Fruit fly (Drosophila melanogaster) whole organism, prepupa: ENCODE data around the gene CG5850.

Source experiments
- CG10669 ChIP-seq: fragments of 200-800 bp; sonication (Bioruptor generic); optimal IDR thresholded peaks from 3 replicates; lab custom pipeline; 2018; ENCODE audit warnings: missing biosample characterization, mild to moderate bottlenecking, missing genetic modification characterization, moderate library complexity
- CG11294 ChIP-seq: fragments of 200-800 bp; sonication (Bioruptor generic); IDR thresholded peaks from 2 replicates; pipeline ENCODE4 v1.3.6; 2022; ENCODE audit warnings: missing biosample characterization, missing genetic modification characterization
- CG11762 ChIP-seq: fragments of 200-800 bp; sonication (Bioruptor generic); optimal IDR thresholded peaks from 3 replicates; lab custom pipeline; 2016; ENCODE audit warnings: missing biosample characterization, missing genetic modification characterization; ENCODE audit not compliant: insufficient read depth
- CG11902 ChIP-seq: fragments of 200-800 bp; sonication (Bioruptor generic); optimal IDR thresholded peaks from 3 replicates; lab custom pipeline; 2016; ENCODE audit warnings: missing biosample characterization, missing genetic modification characterization
- CG15336 ChIP-seq: fragments of 200-800 bp; sonication (Bioruptor generic); IDR thresholded peaks from 2 replicates; pipeline ENCODE4 v1.3.6; 2022; ENCODE audit warnings: missing biosample characterization, missing genetic modification characterization
- CG1621 ChIP-seq: fragments of 200-800 bp; sonication (Bioruptor generic); optimal IDR thresholded peaks from 3 replicates; lab custom pipeline; 2018; ENCODE audit warnings: missing biosample characterization, mild to moderate bottlenecking, missing genetic modification characterization
- CG16779 ChIP-seq: fragments of 200-800 bp; sonication (Bioruptor generic); optimal IDR thresholded peaks from 3 replicates; lab custom pipeline; 2017; ENCODE audit warnings: missing biosample characterization, mild to moderate bottlenecking, missing genetic modification characterization
- CG3032 ChIP-seq: fragments of 200-800 bp; optimal IDR thresholded peaks from 2 replicates; lab custom pipeline; 2019; ENCODE audit warnings: missing biosample characterization, mild to moderate bottlenecking, missing genetic modification characterization, moderate library complexity
- CG31627 ChIP-seq: fragments of 200-800 bp; sonication (Bioruptor generic); optimal IDR thresholded peaks from 3 replicates; lab custom pipeline; 2016; ENCODE audit warnings: missing biosample characterization, missing genetic modification characterization
- CG32006 ChIP-seq: fragments of 200-800 bp; sonication (Bioruptor generic); optimal IDR thresholded peaks from 3 replicates; lab custom pipeline; 2017; ENCODE audit warnings: missing biosample characterization, mild to moderate bottlenecking, missing genetic modification characterization
- CG3919 ChIP-seq: fragments of 200-800 bp; sonication (Bioruptor generic); optimal IDR thresholded peaks from 3 replicates; lab custom pipeline; 2016; ENCODE audit warnings: missing biosample characterization, missing genetic modification characterization
- CG4318 ChIP-seq: fragments of 200-800 bp; sonication (Bioruptor generic); optimal IDR thresholded peaks from 3 replicates; lab custom pipeline; 2017; ENCODE audit warnings: missing biosample characterization, mild to moderate bottlenecking, missing genetic modification characterization
- CG6163 ChIP-seq: fragments of 200-800 bp; sonication (Bioruptor generic); IDR thresholded peaks from 3 replicates; pipeline ENCODE4 v1.3.6; 2022; ENCODE audit warnings: missing biosample characterization, missing genetic modification characterization
- CG6792 ChIP-seq: fragments of 200-800 bp; sonication (Bioruptor generic); optimal IDR thresholded peaks from 3 replicates; lab custom pipeline; 2016; ENCODE audit warnings: missing biosample characterization, missing genetic modification characterization
- CG6854 ChIP-seq: fragments of 200-800 bp; sonication (Bioruptor generic); optimal IDR thresholded peaks from 2 replicates; lab custom pipeline; 2017; ENCODE audit warnings: missing biosample characterization, mild to moderate bottlenecking, missing genetic modification characterization
- CG8119 ChIP-seq: fragments of 200-800 bp; sonication (Bioruptor generic); IDR thresholded peaks from 3 replicates; pipeline ENCODE4 v1.3.6; 2022; ENCODE audit warnings: missing biosample characterization, missing genetic modification characterization
- CG9139 ChIP-seq: fragments of 200-800 bp; sonication (Bioruptor generic); optimal IDR thresholded peaks from 3 replicates; lab custom pipeline; 2017; ENCODE audit warnings: missing biosample characterization, mild to moderate bottlenecking, missing genetic modification characterization
- Eip75B ChIP-seq: fragments of 200-800 bp; sonication (Bioruptor generic); optimal IDR thresholded peaks from 3 replicates; lab custom pipeline; 2016; ENCODE audit warnings: missing biosample characterization, missing genetic modification characterization
- Eip78C ChIP-seq: fragments of 200-800 bp; sonication (Bioruptor generic); peaks from one replicate; lab custom pipeline; 2016; ENCODE audit warnings: missing biosample characterization, missing genetic modification characterization
- Eip93F ChIP-seq: fragments of 200-800 bp; sonication (Bioruptor generic); optimal IDR thresholded peaks from 2 replicates; lab custom pipeline; 2016; ENCODE audit warnings: missing biosample characterization, mild to moderate bottlenecking, missing genetic modification characterization
- Ets21C ChIP-seq: fragments of 200-800 bp; sonication (Bioruptor generic); optimal IDR thresholded peaks from 3 replicates; lab custom pipeline; 2016; ENCODE audit warnings: missing biosample characterization, missing genetic modification characterization
- Ets96B ChIP-seq: fragments of 200-800 bp; optimal IDR thresholded peaks from 2 replicates; lab custom pipeline; 2019; ENCODE audit warnings: missing biosample characterization, mild to moderate bottlenecking, missing genetic modification characterization, moderate library complexity
- Gug ChIP-seq: fragments of 200-800 bp; sonication (Bioruptor generic); IDR thresholded peaks from 2 replicates; pipeline ENCODE4 v1.3.6; 2022; ENCODE audit warnings: missing biosample characterization, missing genetic modification characterization
- Hr38 ChIP-seq: sonication (Bioruptor generic); optimal IDR thresholded peaks from 2 replicates; lab custom pipeline; 2016; ENCODE audit warnings: missing biosample characterization, missing genetic modification characterization
- Hr39 ChIP-seq: fragments of 200-800 bp; sonication (Bioruptor generic); optimal IDR thresholded peaks from 2 replicates; lab custom pipeline; 2016; ENCODE audit warnings: missing biosample characterization, missing genetic modification characterization
- Hr4 ChIP-seq: fragments of 200-800 bp; sonication (Bioruptor generic); optimal IDR thresholded peaks from 3 replicates; lab custom pipeline; 2016; ENCODE audit warnings: missing biosample characterization, missing genetic modification characterization
- Lpt ChIP-seq: fragments of 200-800 bp; sonication (Bioruptor generic); optimal IDR thresholded peaks from 3 replicates; lab custom pipeline; 2016; ENCODE audit warnings: missing biosample characterization, missing genetic modification characterization
- Met ChIP-seq: fragments of 200-800 bp; sonication (Bioruptor generic); optimal IDR thresholded peaks from 3 replicates; lab custom pipeline; 2016; ENCODE audit warnings: missing biosample characterization, missing genetic modification characterization
- OdsH ChIP-seq: fragments of 200-800 bp; sonication (Bioruptor generic); optimal IDR thresholded peaks from 3 replicates; lab custom pipeline; 2016; ENCODE audit warnings: missing biosample characterization, missing genetic modification characterization
- Smox ChIP-seq: fragments of 200-800 bp; sonication (Bioruptor generic); optimal IDR thresholded peaks from 3 replicates; lab custom pipeline; 2016; ENCODE audit warnings: missing biosample characterization, missing genetic modification characterization
- Sox102F ChIP-seq: fragments of 200-800 bp; sonication (Bioruptor generic); optimal IDR thresholded peaks from 2 replicates; lab custom pipeline; 2016; ENCODE audit warnings: missing biosample characterization, mild to moderate bottlenecking, missing genetic modification characterization
- Sox14 ChIP-seq: fragments of 200-800 bp; sonication (Bioruptor generic); optimal IDR thresholded peaks from 3 replicates; lab custom pipeline; 2016; ENCODE audit warnings: missing biosample characterization, missing genetic modification characterization
- Sox15 ChIP-seq: fragments of 200-800 bp; sonication (Bioruptor generic); optimal IDR thresholded peaks from 3 replicates; lab custom pipeline; 2016; ENCODE audit warnings: missing biosample characterization, missing genetic modification characterization
- achi ChIP-seq: fragments of 200-800 bp; sonication (Bioruptor generic); optimal IDR thresholded peaks from 3 replicates; lab custom pipeline; 2016; ENCODE audit warnings: missing biosample characterization, missing genetic modification characterization
- acj6 ChIP-seq: fragments of 200-800 bp; sonication (Bioruptor generic); optimal IDR thresholded peaks from 3 replicates; lab custom pipeline; 2016; ENCODE audit warnings: missing biosample characterization, missing genetic modification characterization
- cyc ChIP-seq: fragments of 200-800 bp; sonication (Bioruptor generic); optimal IDR thresholded peaks from 3 replicates; lab custom pipeline; 2016; ENCODE audit warnings: missing biosample characterization, missing genetic modification characterization
- dsx ChIP-seq: fragments of 200-800 bp; optimal IDR thresholded peaks from 3 replicates; lab custom pipeline; 2019; ENCODE audit warnings: missing biosample characterization, mild to moderate bottlenecking, missing genetic modification characterization, moderate library complexity; ENCODE audit not compliant: poor library complexity, severe bottlenecking
- eg ChIP-seq: fragments of 200-800 bp; sonication (Bioruptor generic); IDR thresholded peaks from 3 replicates; pipeline ENCODE4 v1.3.6; 2022; ENCODE audit warnings: missing biosample characterization, missing genetic modification characterization
- esn ChIP-seq: fragments of 200-800 bp; sonication (Bioruptor generic); optimal IDR thresholded peaks from 2 replicates; lab custom pipeline; 2016; ENCODE audit warnings: missing biosample characterization, mild to moderate bottlenecking, missing genetic modification characterization, moderate library complexity
- fd59A ChIP-seq: fragments of 200-800 bp; sonication (Bioruptor generic); optimal IDR thresholded peaks from 2 replicates; lab custom pipeline; 2017; ENCODE audit warnings: missing biosample characterization, mild to moderate bottlenecking, missing genetic modification characterization, missing genetic modification reagents
- fkh ChIP-seq: fragments of 200-800 bp; sonication (Bioruptor generic); optimal IDR thresholded peaks from 3 replicates; lab custom pipeline; 2017; ENCODE audit warnings: missing biosample characterization, mild to moderate bottlenecking, missing genetic modification characterization, moderate library complexity
- lz ChIP-seq: fragments of 200-800 bp; sonication (Bioruptor generic); optimal IDR thresholded peaks from 3 replicates; lab custom pipeline; 2016; ENCODE audit warnings: missing biosample characterization, missing genetic modification characterization
- net ChIP-seq: fragments of 200-800 bp; sonication (Bioruptor generic); optimal IDR thresholded peaks from 3 replicates; lab custom pipeline; 2016; ENCODE audit warnings: missing biosample characterization, missing genetic modification characterization
- ss ChIP-seq, 2 experiments: fragments of 200-800 bp; sonication (Bioruptor generic); optimal IDR thresholded peaks; 2 replicates in 1 of 2; 3 replicates in 1 of 2; lab custom pipeline; 2017 to 2018; ENCODE audit warnings: mild to moderate bottlenecking in 2 of 2, missing biosample characterization in 2 of 2, missing genetic modification characterization in 2 of 2, moderate library complexity in 1 of 2
- svp ChIP-seq: fragments of 200-800 bp; sonication (Bioruptor generic); peaks from one replicate; lab custom pipeline; 2016; ENCODE audit warnings: missing biosample characterization, missing genetic modification characterization
- topi ChIP-seq: fragments of 200-800 bp; sonication (Bioruptor generic); optimal IDR thresholded peaks from 3 replicates; lab custom pipeline; 2016; ENCODE audit warnings: missing biosample characterization, missing genetic modification characterization

CG5850 gene

DNA sequence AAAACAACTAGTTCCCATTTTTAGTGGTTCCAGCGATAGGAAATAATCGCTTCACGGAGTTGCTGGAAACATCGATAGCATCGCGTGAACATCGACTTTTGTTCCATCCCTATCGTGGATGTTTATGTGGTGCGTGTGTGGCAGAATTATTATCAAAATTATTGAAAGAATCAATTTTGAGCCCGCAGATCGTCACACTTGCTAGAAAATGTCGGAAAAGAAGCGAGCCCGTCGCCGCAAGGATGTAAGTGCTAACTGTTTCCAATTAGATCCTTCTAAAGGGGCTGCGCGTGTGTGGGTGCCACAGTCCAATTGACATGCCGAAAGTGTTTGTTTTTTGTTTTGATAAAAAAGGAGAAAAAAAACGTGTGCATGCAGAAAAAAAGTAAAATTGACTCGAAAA lies 45.5 kb upstream of the CG5850 start, which contains the start of gene Trp1 (continued):
- TF ChIP-seq fd59A (GFP tag; lab: Kevin White, UChicago) (no peak), achi (GFP tag; lab: Kevin White, UChicago) (no peak), acj6 (GFP tag; lab: Kevin White, UChicago) (no peak), topi (GFP tag; lab: Kevin White, UChicago) (no peak), Hr4 (no peak), CG31627 (GFP tag; lab: Kevin White, UChicago) (no peak), CG32006 (GFP tag; lab: Kevin White, UChicago) (no peak), CG9139 (GFP tag; lab: Kevin White, UChicago) (peak; percentile 84), ss (GFP tag; optimal IDR thresholded peaks at IDR 0.05; lab: Kevin White, UChicago) (peak; percentile 30 to 57), CG4318 (GFP tag; lab: Kevin White, UChicago) (no peak), CG11762 (GFP tag; lab: Kevin White, UChicago) (no peak), Lpt (GFP tag; lab: Kevin White, UChicago) (no peak), Sox102F (no peak), CG3032 (tag; lab: Kevin White, UChicago) (peak; percentile 9), Ets96B (peak; percentile 33), Met (no peak), CG16779 (tag; lab: Kevin White, UChicago) (no peak), CG6163 (GFP tag; lab: Robert Waterston, UW) (peak; percentile 64; the same call in 1 of the 3 replicates), Sox14 (GFP tag; lab: Kevin White, UChicago) (peak; percentile 4), CG8119 (peak; percentile 60; the same call in 2 of the 3 replicates), esn (GFP tag; lab: Kevin White, UChicago) (no peak)

DNA sequence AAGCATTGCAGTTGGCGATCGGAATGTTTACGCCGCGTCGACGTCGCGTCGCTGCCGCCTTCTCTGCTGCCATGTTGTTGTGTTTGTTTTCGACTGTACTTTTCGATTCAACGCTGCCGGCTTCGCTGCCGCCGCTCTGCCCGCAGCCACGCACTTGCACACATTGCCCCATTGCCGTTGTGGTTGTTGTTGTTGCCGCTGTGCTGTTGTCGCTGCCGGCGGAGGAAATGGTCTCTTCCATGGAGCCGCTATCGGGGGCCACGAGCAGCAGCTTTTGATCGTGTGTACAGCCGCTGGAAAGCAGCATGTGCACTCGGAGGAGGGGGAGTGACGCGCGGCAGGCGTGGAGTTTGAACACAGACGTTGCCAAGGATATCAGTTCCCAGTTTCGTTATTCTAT lies 40.8 kb upstream of the CG5850 start:
- no peak for TF ChIP-seq CG6854 (GFP tag; lab: Kevin White, UChicago)
- peak; percentile 11 for TF ChIP-seq CG9139 (GFP tag; lab: Kevin White, UChicago)
- TF ChIP-seq Sox15 (GFP tag; lab: Kevin White, UChicago), result no peak
- TF ChIP-seq CG4318 (GFP tag; lab: Kevin White, UChicago), result no peak
- no peak for TF ChIP-seq cyc (GFP tag; lab: Kevin White, UChicago)
- 0 out of 2 replicates have a peak, but pooled peaks have one; percentile 32 for TF ChIP-seq CG15336 (GFP tag; lab: Robert Waterston, UW)
- peak in 1 of 2 experiments; percentile 28 for TF ChIP-seq ss (GFP tag; optimal IDR thresholded peaks at IDR 0.05; lab: Kevin White, UChicago)
- TF ChIP-seq Sox14 (GFP tag; lab: Kevin White, UChicago), result no peak
- peak; percentile 42; the same call in 2 of the 3 replicates for TF ChIP-seq CG6163 (GFP tag; lab: Robert Waterston, UW)
- TF ChIP-seq net (GFP tag; lab: Kevin White, UChicago), result peak; percentile 18
- no peak for TF ChIP-seq Met
- peak; percentile 18 for TF ChIP-seq CG3919 (GFP tag; lab: Kevin White, UChicago)
- TF ChIP-seq CG31627 (GFP tag; lab: Kevin White, UChicago), result no peak
- TF ChIP-seq fkh (GFP tag; lab: Kevin White, UChicago), result peak; percentile 27
- peak; percentile 77 for TF ChIP-seq Eip78C
- no peak for TF ChIP-seq CG11294
- TF ChIP-seq Eip75B (GFP tag; lab: Kevin White, UChicago), result no peak
- no peak for TF ChIP-seq Eip93F
- TF ChIP-seq CG1621 (tag; lab: Kevin White, UChicago), result peak; percentile 35
- TF ChIP-seq Ets21C (GFP tag; lab: Kevin White, UChicago), result no peak
- peak; percentile 62; the same call in 2 of the 3 replicates for TF ChIP-seq eg
- no peak for TF ChIP-seq lz (GFP tag; lab: Kevin White, UChicago)
- TF ChIP-seq esn (GFP tag; lab: Kevin White, UChicago), result no peak
- TF ChIP-seq OdsH (GFP tag; lab: Kevin White, UChicago), result no peak
- no peak for TF ChIP-seq CG11902 (GFP tag; lab: Kevin White, UChicago)

DNA sequence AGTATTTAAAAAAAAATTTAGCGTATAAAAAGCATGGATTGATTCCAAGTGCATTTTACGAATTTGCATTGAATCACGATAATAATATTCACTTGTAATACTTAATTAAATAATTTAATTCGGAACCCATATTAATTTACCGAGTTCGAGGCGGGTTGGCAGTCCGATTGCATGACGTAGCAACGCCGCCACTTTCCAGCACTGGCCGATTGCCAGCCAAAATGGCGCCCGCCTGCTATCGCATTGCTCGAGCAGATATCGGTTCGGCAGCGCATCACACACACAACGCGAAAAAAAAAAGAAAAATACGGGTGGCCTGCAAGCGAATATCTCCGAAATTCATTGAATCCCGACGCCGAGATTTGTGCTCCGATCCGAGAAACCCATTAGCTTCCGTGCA lies 39.8 kb upstream of the CG5850 start, which contains the start of gene Ndf:
Ndf (plus strand) TSS at position 240 of the 400 bp plus-strand sequence.
- TF ChIP-seq CG6854 (GFP tag; lab: Kevin White, UChicago) (no peak), CG4318 (GFP tag; lab: Kevin White, UChicago) (no peak), Hr38 (no peak), dsx (GFP tag; lab: Kevin White, UChicago) (no peak), lz (GFP tag; lab: Kevin White, UChicago) (peak; percentile 58), achi (GFP tag; lab: Kevin White, UChicago) (peak; percentile 76), net (GFP tag; lab: Kevin White, UChicago) (peak; percentile 9), acj6 (GFP tag; lab: Kevin White, UChicago) (no peak), Gug (peak; percentile 38; the same call in 1 of the 2 replicates), fkh (GFP tag; lab: Kevin White, UChicago) (no peak), ss (GFP tag; optimal IDR thresholded peaks at IDR 0.05; lab: Kevin White, UChicago) (peak; percentile 14 to 35), CG3032 (tag; lab: Kevin White, UChicago) (peak; percentile 49), CG10669 (GFP tag; lab: Kevin White, UChicago) (peak; percentile 6), svp (GFP tag; lab: Kevin White, UChicago) (no peak), esn (GFP tag; lab: Kevin White, UChicago) (peak; percentile 58), Sox15 (GFP tag; lab: Kevin White, UChicago) (peak; percentile 2), Smox (GFP tag; lab: Kevin White, UChicago) (peak; percentile 62), fd59A (GFP tag; lab: Kevin White, UChicago) (peak; percentile 33), Ets21C (GFP tag; lab: Kevin White, UChicago) (peak; percentile 24), CG6792 (peak; percentile 55), CG9139 (GFP tag; lab: Kevin White, UChicago) (peak; percentile 46), Hr39 (GFP tag; lab: Kevin White, UChicago) (no peak)
